Worm (Caenorhabditis elegans): Measurements from ENCODE around the gene B0244.10.

ce11 chrIII:5697266-5697665 lies 37.7 kb upstream of the B0244.10 start, which contains the start of gene B0336.7:
- TF ChIP-seq sea-2 (GFP tag; optimal IDR thresholded peaks at IDR 0.05) = no peak
- TF ChIP-seq tbx-2 (tag; optimal IDR thresholded peaks at IDR 0.05) = no peak
- no peak for TF ChIP-seq unc-62 (GFP tag; optimal IDR thresholded peaks at IDR 0.05)
- TF ChIP-seq aly-2 (tag; optimal IDR thresholded peaks at IDR 0.05) = no peak
- no peak for TF ChIP-seq ama-1 (optimal IDR thresholded peaks at IDR 0.05)
- TF ChIP-seq egl-5 (tag; optimal IDR thresholded peaks at IDR 0.05) = no peak
